Fruit fly (Drosophila melanogaster): ENCODE measurements around the gene Act88F.

Gene Act88F

DNA sequence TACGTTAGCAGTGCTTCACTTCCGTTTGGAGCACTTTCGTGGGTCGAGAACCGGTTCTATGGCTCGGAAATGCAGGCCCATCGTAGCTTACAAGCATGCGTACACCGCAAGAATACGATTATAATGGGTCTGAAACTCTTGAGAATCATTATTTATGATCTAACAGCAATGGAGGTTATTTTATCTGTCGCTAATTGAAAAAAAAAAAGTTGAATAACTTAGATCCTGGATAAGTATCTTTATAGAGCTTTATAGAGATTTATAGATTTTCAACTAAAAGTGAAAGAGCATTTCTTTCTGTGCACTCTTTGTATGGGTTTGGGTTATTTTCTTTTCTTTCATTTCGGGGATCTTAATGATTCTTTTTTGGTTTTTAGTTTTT is 12.0 kb upstream of the Act88F start (continued):
- TF ChIP-seq CG6765 (GFP tag; optimal IDR thresholded peaks at IDR 0.05), result no peak
- peak; percentile 18 for TF ChIP-seq CG30431 (GFP tag; optimal IDR thresholded peaks at IDR 0.05)
- peak; percentile 56 for TF ChIP-seq Sox102F (GFP tag; optimal IDR thresholded peaks at IDR 0.05)
- TF ChIP-seq CG12769 (tag; optimal IDR thresholded peaks at IDR 0.05), result no peak
- no peak for TF ChIP-seq CG2889 (GFP tag; IDR thresholded peaks at IDR 0.05)
- no peak for TF ChIP-seq emc (GFP tag; optimal IDR thresholded peaks at IDR 0.05)
- TF ChIP-seq CG14710 (tag; optimal IDR thresholded peaks at IDR 0.05), result peak; percentile 66
- TF ChIP-seq CG17186 (GFP tag; optimal IDR thresholded peaks at IDR 0.05), result no peak
- TF ChIP-seq fd64A (GFP tag; optimal IDR thresholded peaks at IDR 0.05), result no peak
- TF ChIP-seq Aef1 (GFP tag; IDR thresholded peaks at IDR 0.05), result no peak
- TF ChIP-seq gsb (GFP tag; IDR thresholded peaks at IDR 0.05), result no peak
- TF ChIP-seq CG2712 (tag; optimal IDR thresholded peaks at IDR 0.05), result peak; percentile 84
- TF ChIP-seq dmrt99B (tag; optimal IDR thresholded peaks at IDR 0.05), result peak; percentile 44
- no peak for TF ChIP-seq repo (GFP tag; optimal IDR thresholded peaks at IDR 0.05)
- TF ChIP-seq zen (tag; optimal IDR thresholded peaks at IDR 0.05), result no peak
- TF ChIP-seq CG12236 (GFP tag; optimal IDR thresholded peaks at IDR 0.05), result peak; percentile 51
- TF ChIP-seq ttk (GFP tag; IDR thresholded peaks at IDR 0.05), result no peak
- TF ChIP-seq bsh (GFP tag; optimal IDR thresholded peaks at IDR 0.05), result peak; percentile 31 to 91
- TF ChIP-seq CG9797 (GFP tag; optimal IDR thresholded peaks at IDR 0.05), result no peak
- peak; percentile 26 for TF ChIP-seq Mes4 (GFP tag; optimal IDR thresholded peaks at IDR 0.05)
- peak; percentile 65 for TF ChIP-seq lbe (GFP tag; optimal IDR thresholded peaks at IDR 0.05)
- TF ChIP-seq CG12219 (GFP tag; optimal IDR thresholded peaks at IDR 0.05), result peak; percentile 28
- peak; percentile 27 for TF ChIP-seq Abd-B (GFP tag; optimal IDR thresholded peaks at IDR 0.05)
- TF ChIP-seq CG16863 (GFP tag; optimal IDR thresholded peaks at IDR 0.05), result peak; percentile 50
- peak; percentile 15; the same call in 1 of the 3 replicates for TF ChIP-seq dysf (GFP tag; IDR thresholded peaks at IDR 0.05)
- TF ChIP-seq CG10462 (GFP tag; optimal IDR thresholded peaks at IDR 0.05), result peak; percentile 15
- peak; percentile 17; the same call in 1 of the 2 replicates for TF ChIP-seq CG32767 (GFP tag; IDR thresholded peaks at IDR 0.05)
- TF ChIP-seq chn (GFP tag; optimal IDR thresholded peaks at IDR 0.05), result peak; percentile 46
- TF ChIP-seq twi (tag; optimal IDR thresholded peaks at IDR 0.05), result peak; percentile 19
- peak; percentile 44 for TF ChIP-seq ATbp (GFP tag; optimal IDR thresholded peaks at IDR 0.05)
- peak; percentile 48; the same call in 1 of the 2 replicates for TF ChIP-seq peb (GFP tag; IDR thresholded peaks at IDR 0.05)
- peak; percentile 69 for TF ChIP-seq unpg (GFP tag; optimal IDR thresholded peaks at IDR 0.05)
- no peak for TF ChIP-seq GATAe (GFP tag; conservative IDR thresholded peaks at IDR 0.05)
- TF ChIP-seq slp2 (GFP tag; optimal IDR thresholded peaks at IDR 0.05), result peak; percentile 30
- no peak for TF ChIP-seq Vsx1 (GFP tag; optimal IDR thresholded peaks at IDR 0.05)
- TF ChIP-seq ham (GFP tag; IDR thresholded peaks at IDR 0.05), result no peak
- TF ChIP-seq grau (tag; optimal IDR thresholded peaks at IDR 0.05), result peak; percentile 53
- peak; percentile 21; the same call in 1 of the 3 replicates for TF ChIP-seq CG3726 (GFP tag; IDR thresholded peaks at IDR 0.05)
- peak; percentile 13; the same call in 1 of the 2 replicates for TF ChIP-seq esg (GFP tag; conservative IDR thresholded peaks at IDR 0.05)
- TF ChIP-seq CG1602 (GFP tag; optimal IDR thresholded peaks at IDR 0.05), result peak; percentile 40
- TF ChIP-seq gfzf (GFP tag; optimal IDR thresholded peaks at IDR 0.05), result no peak
- TF ChIP-seq ind (GFP tag; optimal IDR thresholded peaks at IDR 0.05), result peak; percentile 1

DNA sequence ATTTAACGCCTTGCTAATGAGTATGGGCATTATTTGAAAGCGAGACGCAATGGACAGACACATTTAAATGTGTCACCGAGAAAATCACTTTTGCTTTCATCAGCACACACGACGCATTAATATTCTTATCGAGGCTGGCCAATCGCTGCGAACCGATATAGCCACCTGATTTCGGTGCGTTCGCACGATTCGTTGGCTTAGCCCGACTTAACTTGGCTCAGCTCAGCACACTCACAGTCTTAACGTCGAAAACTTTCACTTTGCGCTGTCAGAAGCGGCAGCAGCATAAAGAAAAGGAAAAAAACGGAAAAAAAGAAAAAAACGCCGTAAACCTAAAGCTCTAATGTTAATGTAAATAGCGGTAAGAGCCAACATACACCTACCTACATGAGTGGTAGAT is 9.4 kb upstream of the Act88F start:
- TF ChIP-seq CG9609 (GFP tag; optimal IDR thresholded peaks at IDR 0.05) (no peak), hth (optimal IDR thresholded peaks at IDR 0.05) (no peak), kni (GFP tag; optimal IDR thresholded peaks at IDR 0.05) (peak; percentile 28), CG6765 (GFP tag; optimal IDR thresholded peaks at IDR 0.05) (no peak), Blimp-1 (GFP tag; optimal IDR thresholded peaks at IDR 0.05) (peak; percentile 98), CG12942 (GFP tag; optimal IDR thresholded peaks at IDR 0.05) (no peak), sr (GFP tag; IDR thresholded peaks at IDR 0.05) (no peak), grn (GFP tag; optimal IDR thresholded peaks at IDR 0.05) (peak; percentile 27), CG14860 (GFP tag; IDR thresholded peaks at IDR 0.05; ENCODE audit: partially characterized antibody) (no peak), zfh1 (GFP tag; IDR thresholded peaks at IDR 0.05) (no peak), CG31224 (GFP tag; IDR thresholded peaks at IDR 0.05) (no peak), scrt (GFP tag; optimal IDR thresholded peaks at IDR 0.05) (no peak), NfI (GFP tag; optimal IDR thresholded peaks at IDR 0.05) (no peak)

Measured in whole organism, embryonic.